Fruit fly (Drosophila melanogaster) whole organism, embryonic: Measurements from ENCODE around the gene crol.
A peak's percentile ranks its signal among the peaks of the same experiment; 100 is the strongest.

ENCODE experiments used
- Asciz ChIP-seq: fragments of 200-800 bp; sonication (Bioruptor generic); optimal IDR thresholded peaks from 2 replicates; lab custom pipeline; 2017; ENCODE audit warnings: missing biosample characterization, mild to moderate bottlenecking, missing genetic modification characterization, missing genetic modification reagents
- CG10431 ChIP-seq: fragments of 200-800 bp; sonication (Bioruptor generic); optimal IDR thresholded peaks from 3 replicates; lab custom pipeline; 2018; ENCODE audit warnings: missing biosample characterization, mild to moderate bottlenecking, missing genetic modification characterization
- CG12219 ChIP-seq: fragments of 200-800 bp; sonication (Bioruptor generic); optimal IDR thresholded peaks from 3 replicates; lab custom pipeline; 2018; ENCODE audit warnings: missing biosample characterization, mild to moderate bottlenecking, missing genetic modification characterization
- CG12659 ChIP-seq: fragments of 200-800 bp; sonication (Bioruptor generic); optimal IDR thresholded peaks from 3 replicates; lab custom pipeline; 2017; ENCODE audit warnings: mild to moderate bottlenecking, missing biosample characterization, missing genetic modification reagents, missing genetic modification characterization
- CG13296 ChIP-seq: fragments of 200-800 bp; sonication (Bioruptor generic); optimal IDR thresholded peaks from 3 replicates; lab custom pipeline; 2018; ENCODE audit warnings: missing biosample characterization, mild to moderate bottlenecking, missing genetic modification characterization
- CG13775 ChIP-seq: fragments of 200-800 bp; sonication (Bioruptor generic); optimal IDR thresholded peaks from 3 replicates; lab custom pipeline; 2017; ENCODE audit warnings: missing biosample characterization, mild to moderate bottlenecking, missing genetic modification characterization
- CG15011 ChIP-seq: fragments of 200-800 bp; sonication (Bioruptor generic); optimal IDR thresholded peaks from 3 replicates; lab custom pipeline; 2018; ENCODE audit warnings: missing biosample characterization, mild to moderate bottlenecking, missing genetic modification characterization
- CG15479 ChIP-seq: fragments of 200-800 bp; sonication (Bioruptor generic); optimal IDR thresholded peaks from 3 replicates; lab custom pipeline; 2019; ENCODE audit warnings: missing biosample characterization, mild to moderate bottlenecking, missing genetic modification characterization, moderate library complexity
- CG15696 ChIP-seq: fragments of 200-800 bp; sonication (Bioruptor generic); optimal IDR thresholded peaks from 2 replicates; lab custom pipeline; 2019; ENCODE audit warnings: missing biosample characterization, mild to moderate bottlenecking, missing genetic modification characterization, moderate library complexity
- CG17186 ChIP-seq: fragments of 200-800 bp; sonication (Bioruptor generic); optimal IDR thresholded peaks from 3 replicates; lab custom pipeline; 2017; ENCODE audit warnings: missing biosample characterization, missing genetic modification reagents, missing genetic modification characterization
- CG17385 ChIP-seq: fragments of 200-800 bp; sonication (Bioruptor generic); optimal IDR thresholded peaks from 3 replicates; lab custom pipeline; 2018; ENCODE audit warnings: missing biosample characterization, mild to moderate bottlenecking, missing genetic modification characterization
- CG1792 ChIP-seq: fragments of 200-800 bp; sonication (Bioruptor generic); optimal IDR thresholded peaks from 2 replicates; lab custom pipeline; 2016; ENCODE audit warnings: missing biosample characterization, missing genetic modification characterization
- CG2120 ChIP-seq: fragments of 200-800 bp; sonication (Bioruptor generic); optimal IDR thresholded peaks from 3 replicates; lab custom pipeline; 2016; ENCODE audit warnings: missing biosample characterization, missing genetic modification characterization
- CG2889 ChIP-seq: fragments of 200-800 bp; sonication (Bioruptor generic); IDR thresholded peaks from 3 replicates; pipeline ENCODE4 v1.3.6; 2022; ENCODE audit warnings: missing biosample characterization, missing genetic modification characterization
- CG30020 ChIP-seq: fragments of 200-800 bp; optimal IDR thresholded peaks from 2 replicates; lab custom pipeline; 2019; ENCODE audit warnings: missing biosample characterization, mild to moderate bottlenecking, missing genetic modification characterization, moderate library complexity
- CG3065 ChIP-seq: fragments of 200-800 bp; sonication (Bioruptor generic); optimal IDR thresholded peaks from 2 replicates; lab custom pipeline; 2016; ENCODE audit warnings: missing biosample characterization, missing genetic modification characterization
- CG31224 ChIP-seq: fragments of 200-800 bp; sonication (Bioruptor generic); IDR thresholded peaks from 2 replicates; pipeline ENCODE4 v1.3.6; 2022; ENCODE audit warnings: missing biosample characterization, missing genetic modification characterization
- CG32772 ChIP-seq: fragments of 200-800 bp; sonication (Bioruptor generic); IDR thresholded peaks from 2 replicates; pipeline ENCODE4 v1.3.6; 2022; ENCODE audit warnings: missing biosample characterization, missing genetic modification characterization
- CG4424 ChIP-seq: fragments of 200-800 bp; sonication (Bioruptor generic); optimal IDR thresholded peaks from 3 replicates; lab custom pipeline; 2016; ENCODE audit warnings: missing biosample characterization, missing genetic modification characterization
- CG5180 ChIP-seq: fragments of 200-800 bp; sonication (Bioruptor generic); optimal IDR thresholded peaks from 3 replicates; lab custom pipeline; 2017; ENCODE audit warnings: missing biosample characterization, missing genetic modification characterization, mild to moderate bottlenecking, moderate library complexity, missing genetic modification reagents
- CG6175 ChIP-seq: fragments of 200-800 bp; sonication (Bioruptor generic); IDR thresholded peaks from 3 replicates; pipeline ENCODE4 v1.3.6; 2022; ENCODE audit warnings: missing biosample characterization, missing genetic modification characterization
- CG6272 ChIP-seq: fragments of 200-800 bp; sonication (Bioruptor generic); IDR thresholded peaks from 2 replicates; pipeline ENCODE4 v1.3.6; 2022; ENCODE audit warnings: missing biosample characterization, missing genetic modification characterization
- CG6683 ChIP-seq: fragments of 200-800 bp; sonication (Bioruptor generic); optimal IDR thresholded peaks from 2 replicates; lab custom pipeline; 2017; ENCODE audit warnings: missing biosample characterization, mild to moderate bottlenecking, missing genetic modification characterization, missing genetic modification reagents
- CG6765 ChIP-seq: fragments of 200-800 bp; sonication (Bioruptor generic); optimal IDR thresholded peaks from 3 replicates; lab custom pipeline; 2017; ENCODE audit warnings: missing biosample characterization, mild to moderate bottlenecking, missing genetic modification characterization
- CG7786 ChIP-seq: fragments of 200-800 bp; sonication (Bioruptor generic); optimal IDR thresholded peaks from 2 replicates; lab custom pipeline; 2016; ENCODE audit warnings: missing biosample characterization, missing genetic modification characterization
- CHES-1-like ChIP-seq: fragments of 200-800 bp; sonication (Bioruptor generic); optimal IDR thresholded peaks from 2 replicates; lab custom pipeline; 2016; ENCODE audit warnings: missing biosample characterization, missing genetic modification characterization
- Dfd ChIP-seq, 2 experiments: fragments of >200 bp; optimal IDR thresholded peaks; 2 replicates each; lab custom pipeline; 2017; ENCODE audit warnings: missing biosample characterization in 2 of 2, missing genetic modification characterization in 2 of 2
- Dip2 ChIP-seq: fragments of 200-800 bp; sonication (Bioruptor generic); IDR thresholded peaks from 2 replicates; pipeline ENCODE4 v1.3.6; 2022; ENCODE audit warnings: missing biosample characterization, missing genetic modification characterization
- Dip3 ChIP-seq: fragments of 200-800 bp; sonication (Bioruptor generic); optimal IDR thresholded peaks from 3 replicates; lab custom pipeline; 2016; ENCODE audit warnings: missing biosample characterization, missing genetic modification characterization
- GATAe ChIP-seq: fragments of 200-800 bp; sonication (Bioruptor generic); conservative IDR thresholded peaks from 2 replicates; pipeline ENCODE4 v1.3.6; 2022; ENCODE audit warnings: missing biosample characterization, missing genetic modification characterization
- Mes4 ChIP-seq: fragments of 200-800 bp; sonication (Bioruptor generic); optimal IDR thresholded peaks from 2 replicates; lab custom pipeline; 2016; ENCODE audit warnings: missing biosample characterization, missing genetic modification characterization
- Nf-YA ChIP-seq: fragments of 200-800 bp; sonication (Bioruptor generic); IDR thresholded peaks from 2 replicates; pipeline ENCODE4 v1.3.6; 2022; ENCODE audit warnings: missing biosample characterization, missing genetic modification characterization
- Ptx1 ChIP-seq: fragments of 200-800 bp; sonication (Bioruptor generic); IDR thresholded peaks from 2 replicates; pipeline ENCODE4 v1.3.6; 2022; ENCODE audit warnings: missing biosample characterization, missing genetic modification characterization
- Rfx ChIP-seq: fragments of 200-800 bp; sonication (Bioruptor generic); IDR thresholded peaks from 2 replicates; pipeline ENCODE4 v1.3.6; 2022; ENCODE audit warnings: missing biosample characterization, missing genetic modification characterization
- Trl ChIP-seq, 3 experiments: fragments of >200 bp in 2 of 3; fragments of 200-800 bp in 1 of 3; sonication (Bioruptor generic) in 1 of 3; optimal IDR thresholded peaks; 2 replicates in 1 of 3; 3 replicates in 2 of 3; lab custom pipeline; 2016 to 2017; ENCODE audit warnings: missing biosample characterization in 1 of 3, missing genetic modification characterization in 1 of 3
- Xbp1 ChIP-seq: fragments of 200-800 bp; sonication (Bioruptor generic); optimal IDR thresholded peaks from 3 replicates; lab custom pipeline; 2016; ENCODE audit warnings: missing biosample characterization, mild to moderate bottlenecking, missing genetic modification characterization
- al ChIP-seq: fragments of 200-800 bp; sonication (Bioruptor generic); IDR thresholded peaks from 2 replicates; pipeline ENCODE4 v1.3.6; 2022; ENCODE audit warnings: missing biosample characterization, missing genetic modification characterization
- az2 ChIP-seq: fragments of 200-800 bp; sonication (Bioruptor generic); optimal IDR thresholded peaks from 3 replicates; lab custom pipeline; 2016; ENCODE audit warnings: missing biosample characterization, missing genetic modification characterization
- bigmax ChIP-seq: fragments of 200-800 bp; sonication (Bioruptor generic); optimal IDR thresholded peaks from 2 replicates; lab custom pipeline; 2018; ENCODE audit warnings: missing biosample characterization, mild to moderate bottlenecking, missing genetic modification characterization
- ems ChIP-seq: fragments of 200-800 bp; sonication (Bioruptor generic); optimal IDR thresholded peaks from 3 replicates; lab custom pipeline; 2016; ENCODE audit warnings: missing biosample characterization, missing genetic modification characterization
- exex ChIP-seq: fragments of 200-800 bp; sonication (Bioruptor generic); optimal IDR thresholded peaks from 4 replicates; lab custom pipeline; 2018; ENCODE audit warnings: missing biosample characterization, mild to moderate bottlenecking, missing genetic modification characterization, moderate library complexity
- fru ChIP-seq: fragments of >200 bp; optimal IDR thresholded peaks from 2 replicates; lab custom pipeline; 2017
- fu2 ChIP-seq: fragments of 200-800 bp; sonication (Bioruptor generic); optimal IDR thresholded peaks from 2 replicates; lab custom pipeline; 2016; ENCODE audit warnings: missing biosample characterization, missing genetic modification characterization
- gce ChIP-seq: fragments of 200-800 bp; sonication (Bioruptor generic); IDR thresholded peaks from 3 replicates; pipeline ENCODE4 v1.3.6; 2022; ENCODE audit warnings: missing biosample characterization, missing genetic modification characterization
- h ChIP-seq: fragments of >200 bp; optimal IDR thresholded peaks from 2 replicates; lab custom pipeline; 2017
- jing ChIP-seq: fragments of 200-800 bp; sonication (Bioruptor generic); optimal IDR thresholded peaks from 2 replicates; lab custom pipeline; 2018; ENCODE audit warnings: missing biosample characterization, mild to moderate bottlenecking, missing genetic modification characterization
- mirr ChIP-seq: fragments of 200-800 bp; sonication (Bioruptor generic); optimal IDR thresholded peaks from 3 replicates; lab custom pipeline; 2018; ENCODE audit warnings: missing biosample characterization, mild to moderate bottlenecking, missing genetic modification characterization
- schlank ChIP-seq: fragments of 200-800 bp; sonication (Bioruptor generic); optimal IDR thresholded peaks from 2 replicates; lab custom pipeline; 2018; ENCODE audit warnings: missing biosample characterization, mild to moderate bottlenecking, missing genetic modification characterization
- sd ChIP-seq: fragments of 200-800 bp; sonication (Bioruptor generic); optimal IDR thresholded peaks from 3 replicates; lab custom pipeline; 2018; ENCODE audit warnings: missing biosample characterization, mild to moderate bottlenecking, missing genetic modification characterization, moderate library complexity
- sob ChIP-seq: fragments of 200-800 bp; sonication (Bioruptor generic); IDR thresholded peaks from 2 replicates; pipeline ENCODE4 v1.3.6; 2022; ENCODE audit warnings: missing biosample characterization, missing genetic modification characterization
- zen2 ChIP-seq: fragments of 200-800 bp; sonication (Bioruptor generic); IDR thresholded peaks from 3 replicates; pipeline ENCODE4 v1.3.6; 2022; ENCODE audit warnings: missing biosample characterization, missing genetic modification characterization; ENCODE audit not compliant: partially characterized antibody

crol gene

DNA sequence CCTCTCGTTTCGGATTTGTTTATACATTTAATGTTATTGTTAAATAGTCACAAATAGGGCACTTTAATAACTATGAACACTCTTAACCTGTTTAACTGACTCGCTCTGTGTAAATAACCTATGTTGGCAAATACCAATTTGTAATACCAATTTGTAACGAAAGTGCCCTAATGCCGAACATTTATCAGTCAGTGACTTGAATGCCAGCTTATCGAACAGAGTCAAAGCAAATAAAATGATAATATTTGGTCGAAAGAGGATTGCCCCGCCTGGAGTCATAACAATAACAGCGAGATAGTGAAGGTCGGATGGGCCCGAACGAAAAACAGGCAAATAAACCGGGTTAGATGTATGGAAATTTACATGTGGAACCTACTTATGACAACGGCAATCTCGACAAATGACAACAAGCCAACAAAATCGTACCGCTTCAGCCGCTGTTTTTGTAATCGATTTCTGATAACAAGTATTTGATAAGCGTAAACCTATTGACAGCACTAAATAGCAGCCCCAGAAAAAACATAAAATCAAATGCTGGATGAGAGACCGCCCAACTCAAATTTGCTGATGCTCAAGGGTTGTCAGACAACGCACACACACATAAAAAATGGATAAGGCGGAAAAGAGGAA lies 36.0 kb upstream of the crol start (continued):
- TF ChIP-seq az2 (GFP tag; lab: Kevin White, UChicago) = no peak
- no peak for TF ChIP-seq CG10431 (GFP tag; lab: Kevin White, UChicago)
- TF ChIP-seq Rfx = peak; percentile 22; the same call in 1 of the 2 replicates
- TF ChIP-seq CG5180 (GFP tag; lab: Kevin White, UChicago) = no peak
- TF ChIP-seq CG13775 (GFP tag; lab: Kevin White, UChicago) = no peak
- peak; percentile 5 for TF ChIP-seq CG6765 (GFP tag; lab: Kevin White, UChicago)
- no peak for TF ChIP-seq fru
- TF ChIP-seq exex = peak; percentile 76
- peak; percentile 1 for TF ChIP-seq CG2120 (GFP tag; lab: Kevin White, UChicago)
- no peak for TF ChIP-seq CG12219 (GFP tag; lab: Kevin White, UChicago)
- no peak for TF ChIP-seq ems (GFP tag; lab: Kevin White, UChicago)
- TF ChIP-seq Ptx1 (GFP tag; lab: Robert Waterston, UW) = 0 out of 2 replicates have a peak, but pooled peaks have one; percentile 13
- TF ChIP-seq CG17186 (GFP tag; lab: Kevin White, UChicago) = no peak
- no peak for TF ChIP-seq Dip3 (GFP tag; lab: Kevin White, UChicago)
- TF ChIP-seq CG7786 (GFP tag; lab: Kevin White, UChicago) = no peak
- no peak for TF ChIP-seq bigmax (GFP tag; lab: Kevin White, UChicago)
- no peak for TF ChIP-seq CG4424
- TF ChIP-seq gce (GFP tag; lab: Robert Waterston, UW) = no peak
- TF ChIP-seq CG31224 (GFP tag; lab: Robert Waterston, UW) = no peak
- no peak for TF ChIP-seq CG6683 (GFP tag; lab: Kevin White, UChicago)
- no peak for TF ChIP-seq CG15696 (tag; lab: Kevin White, UChicago)
- TF ChIP-seq CG1792 = no peak
- peak; percentile 31 for TF ChIP-seq Asciz (GFP tag; lab: Kevin White, UChicago)
- TF ChIP-seq sd (tag; lab: Kevin White, UChicago) = peak; percentile 30
- no peak for TF ChIP-seq Xbp1 (GFP tag; lab: Kevin White, UChicago)
- TF ChIP-seq schlank (tag; lab: Kevin White, UChicago) = peak; percentile 7
- no peak for TF ChIP-seq CG32772 (GFP tag; lab: Robert Waterston, UW)
- no peak for TF ChIP-seq Dip2 (GFP tag; lab: Robert Waterston, UW)
- no peak for TF ChIP-seq h
- TF ChIP-seq Mes4 = no peak
- TF ChIP-seq zen2 = no peak
- TF ChIP-seq Trl (optimal IDR thresholded peaks at IDR 0.05; lab: Kevin White, UChicago) = no peak
- no peak for TF ChIP-seq Trl (GFP tag; optimal IDR thresholded peaks at IDR 0.05; lab: Kevin White, UChicago)
- TF ChIP-seq fu2 = no peak
- TF ChIP-seq CG12659 (GFP tag; lab: Kevin White, UChicago) = peak; percentile 24
- no peak for TF ChIP-seq CG3065 (GFP tag; lab: Kevin White, UChicago)
- TF ChIP-seq CG6272 (GFP tag; lab: Robert Waterston, UW) = no peak
- peak; percentile 9 for TF ChIP-seq CG17385 (GFP tag; lab: Kevin White, UChicago)
- no peak for TF ChIP-seq jing (GFP tag; lab: Kevin White, UChicago)
- no peak for TF ChIP-seq CG2889 (GFP tag; lab: Robert Waterston, UW)
- TF ChIP-seq Nf-YA (GFP tag; lab: Robert Waterston, UW) = peak; percentile 30; the same call in 1 of the 2 replicates
- no peak for TF ChIP-seq CG15011 (GFP tag; lab: Kevin White, UChicago)
- TF ChIP-seq CG6175 (GFP tag; lab: Robert Waterston, UW) = no peak
- TF ChIP-seq GATAe = 0 out of 2 replicates have a peak, but pooled peaks have one; percentile 16
- TF ChIP-seq mirr (GFP tag; lab: Kevin White, UChicago) = peak; percentile 92
- TF ChIP-seq CHES-1-like = no peak
- peak; percentile 29 for TF ChIP-seq CG13296 (GFP tag; lab: Kevin White, UChicago)
- TF ChIP-seq sob (GFP tag; lab: Robert Waterston, UW) = peak; percentile 30; the same call in 1 of the 2 replicates
- TF ChIP-seq CG15479 (GFP tag; lab: Kevin White, UChicago) = no peak
- no peak for TF ChIP-seq CG30020 (tag; lab: Kevin White, UChicago)
- TF ChIP-seq Dfd (GFP tag; optimal IDR thresholded peaks at IDR 0.05; lab: Kevin White, UChicago) = no peak
- no peak for TF ChIP-seq al (GFP tag; lab: Robert Waterston, UW)
